Fruit fly (Drosophila melanogaster): ENCODE data around the gene epsilonCOP.

Gene epsilonCOP

DNA sequence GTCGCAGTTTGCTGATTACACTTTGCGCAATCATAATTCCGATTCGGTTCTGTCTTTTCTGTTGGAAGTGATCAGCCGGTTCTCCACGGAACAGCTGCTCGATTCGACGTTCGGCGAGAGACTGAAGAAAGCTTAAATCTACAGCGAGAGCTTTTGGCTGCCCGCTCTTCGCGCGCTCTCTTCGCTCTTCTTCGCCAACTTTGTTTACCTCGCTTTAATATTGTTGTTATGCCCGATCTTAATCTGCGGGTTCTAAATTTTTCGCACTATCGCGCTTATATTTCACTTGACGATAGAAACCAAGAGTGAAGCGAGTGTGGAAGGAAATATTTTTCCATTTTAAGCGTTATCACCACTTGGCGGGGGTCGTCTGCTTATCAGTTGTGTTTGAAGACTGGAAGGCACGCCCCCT lies 5.5 kb downstream of the epsilonCOP start, which contains the start of gene CG9547 (continued):
- TF ChIP-seq jing (GFP tag; optimal IDR thresholded peaks at IDR 0.05) (no peak), gfzf (GFP tag; optimal IDR thresholded peaks at IDR 0.05) (no peak), fru (optimal IDR thresholded peaks at IDR 0.05) (no peak), twi (tag; optimal IDR thresholded peaks at IDR 0.05) (no peak), Hand (GFP tag; optimal IDR thresholded peaks at IDR 0.05) (peak; percentile 40), CTCF (GFP tag; optimal IDR thresholded peaks at IDR 0.05) (no peak), CG7963 (GFP tag; IDR thresholded peaks at IDR 0.05; ENCODE audit: partially characterized antibody) (no peak), CG18764 (GFP tag; optimal IDR thresholded peaks at IDR 0.05) (no peak), sens-2 (GFP tag; IDR thresholded peaks at IDR 0.05) (no peak), bsh (GFP tag; optimal IDR thresholded peaks at IDR 0.05) (peak in 1 of 2 experiments; percentile 8), ap (GFP tag; IDR thresholded peaks at IDR 0.05) (no peak), bbx (GFP tag; IDR thresholded peaks at IDR 0.05; ENCODE audit: partially characterized antibody) (no peak), Scr (GFP tag; IDR thresholded peaks at IDR 0.05; ENCODE audit: partially characterized antibody) (0 out of 2 replicates have a peak, but pooled peaks have one; percentile 16), Nf-YC (tag; optimal IDR thresholded peaks at IDR 0.05) (peak; percentile 23), CG3726 (GFP tag; IDR thresholded peaks at IDR 0.05) (no peak), Hr78 (GFP tag; optimal IDR thresholded peaks at IDR 0.05) (peak in 1 of 2 experiments; percentile 60), Blimp-1 (GFP tag; optimal IDR thresholded peaks at IDR 0.05) (no peak), CG6854 (GFP tag; optimal IDR thresholded peaks at IDR 0.05) (peak; percentile 38), CG14014 (GFP tag; IDR thresholded peaks at IDR 0.05) (peak; percentile 25; the same call in 1 of the 2 replicates), rib (GFP tag; IDR thresholded peaks at IDR 0.05) (peak; percentile 80; the same call in 1 of the 2 replicates), CG12155 (GFP tag; optimal IDR thresholded peaks at IDR 0.05) (peak; percentile 84), CG11696 (GFP tag; IDR thresholded peaks at IDR 0.05) (no peak), tll (GFP tag; optimal IDR thresholded peaks at IDR 0.05) (no peak), E2f2 (GFP tag; IDR thresholded peaks at IDR 0.05) (no peak), CG12299 (tag; optimal IDR thresholded peaks at IDR 0.05) (peak; percentile 24), lmd (GFP tag; IDR thresholded peaks at IDR 0.05) (no peak), Oli (tag; optimal IDR thresholded peaks at IDR 0.05) (no peak), Antp (GFP tag; optimal IDR thresholded peaks at IDR 0.05) (no peak), dmrt11E (tag; optimal IDR thresholded peaks at IDR 0.05) (no peak), zen2 (GFP tag; IDR thresholded peaks at IDR 0.05; ENCODE audit: partially characterized antibody) (peak; percentile 49; the same call in 2 of the 3 replicates), CG13894 (tag; optimal IDR thresholded peaks at IDR 0.05) (peak; percentile 44), chm (GFP tag; IDR thresholded peaks at IDR 0.05) (peak; percentile 26; the same call in 1 of the 2 replicates), CG15601 (tag; optimal IDR thresholded peaks at IDR 0.05) (no peak), Vsx1 (GFP tag; optimal IDR thresholded peaks at IDR 0.05) (no peak), Fer1 (GFP tag; optimal IDR thresholded peaks at IDR 0.05) (peak; percentile 69), zen (tag; optimal IDR thresholded peaks at IDR 0.05) (no peak), NfI (GFP tag; optimal IDR thresholded peaks at IDR 0.05) (peak; percentile 20), CG15073 (GFP tag; optimal IDR thresholded peaks at IDR 0.05) (no peak), CG2199 (GFP tag; IDR thresholded peaks at IDR 0.05) (no peak), Eip74EF (GFP tag; optimal IDR thresholded peaks at IDR 0.05) (peak in 1 of 2 experiments; percentile 51), CG2875 (GFP tag; optimal IDR thresholded peaks at IDR 0.05) (no peak), CG9797 (GFP tag; optimal IDR thresholded peaks at IDR 0.05) (no peak), CG8290 (GFP tag; optimal IDR thresholded peaks at IDR 0.05) (no peak), CG8290 (tag; optimal IDR thresholded peaks at IDR 0.05) (peak in 1 of 2 experiments; percentile 36), CG8924 (tag; optimal IDR thresholded peaks at IDR 0.05) (peak; percentile 10), NFAT (GFP tag; IDR thresholded peaks at IDR 0.05) (peak; percentile 22; the same call in 1 of the 2 replicates), Mes4 (GFP tag; optimal IDR thresholded peaks at IDR 0.05) (no peak), corto (GFP tag; optimal IDR thresholded peaks at IDR 0.05) (no peak), HmgZ (tag; optimal IDR thresholded peaks at IDR 0.05) (peak; percentile 20), cwo (GFP tag; optimal IDR thresholded peaks at IDR 0.05) (peak; percentile 26)

Measured in whole organism, embryonic.